Fruit fly (Drosophila melanogaster) whole organism: ENCODE measurements around the gene RIOK1.

ENCODE experiments used
- CG8478 ChIP-seq: fragments of >200 bp; optimal IDR thresholded peaks from 2 replicates; lab custom pipeline; 2018; ENCODE audit warnings: inconsistent platforms
- Dll ChIP-seq: fragments of >200 bp; optimal IDR thresholded peaks from 2 replicates; lab custom pipeline; 2017
- EcR ChIP-seq, 2 experiments: fragments of >200 bp; optimal IDR thresholded peaks; 2 replicates each; lab custom pipeline; 2017; ENCODE audit warnings: missing biosample characterization in 2 of 2, missing genetic modification characterization in 2 of 2, missing genetic modification reagents in 2 of 2
- pan ChIP-seq: fragments of >200 bp; optimal IDR thresholded peaks from 2 replicates; lab custom pipeline; 2017
- psq ChIP-seq: fragments of >200 bp; optimal IDR thresholded peaks from 2 replicates; lab custom pipeline; 2017
- usp ChIP-seq: fragments of >200 bp; optimal IDR thresholded peaks from 2 replicates; lab custom pipeline; 2017; ENCODE audit warnings: missing biosample characterization, missing genetic modification characterization, mixed read lengths

The RIOK1 gene

DNA sequence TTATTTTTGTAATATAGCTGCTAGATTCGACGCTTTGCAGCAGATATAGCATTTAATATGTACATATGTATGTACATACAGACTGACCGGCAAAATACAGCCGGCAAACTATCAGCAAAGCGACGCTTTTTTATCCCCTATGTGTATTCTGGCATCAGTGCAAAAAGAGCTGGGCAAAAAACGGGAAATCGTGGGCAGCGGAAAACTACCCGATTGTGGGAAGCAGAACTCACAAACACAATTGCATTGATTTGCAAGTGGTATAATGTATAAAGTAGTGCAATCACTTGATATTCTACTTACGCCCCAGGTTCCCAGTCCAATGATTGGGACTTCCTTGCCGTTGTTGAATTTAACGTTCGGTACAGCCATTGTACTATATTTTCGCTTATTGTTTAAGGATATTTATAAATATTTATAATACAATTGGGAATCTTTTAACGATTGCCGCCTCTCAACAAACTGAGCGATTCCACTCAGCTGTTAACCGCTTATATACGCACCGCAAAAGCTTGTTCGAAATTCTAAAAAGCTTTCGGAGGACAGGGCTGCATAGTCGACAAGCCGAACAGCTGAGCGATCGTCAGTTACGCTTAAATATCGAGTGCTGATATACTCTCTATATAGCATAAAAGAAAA, 24.9 kb downstream of the RIOK1 start:
- no peak for TF ChIP-seq EcR (GFP tag; optimal IDR thresholded peaks at IDR 0.05; lab: Kevin White, UChicago)
- no peak for TF ChIP-seq CG8478 (lab: Kevin White, UChicago)

DNA sequence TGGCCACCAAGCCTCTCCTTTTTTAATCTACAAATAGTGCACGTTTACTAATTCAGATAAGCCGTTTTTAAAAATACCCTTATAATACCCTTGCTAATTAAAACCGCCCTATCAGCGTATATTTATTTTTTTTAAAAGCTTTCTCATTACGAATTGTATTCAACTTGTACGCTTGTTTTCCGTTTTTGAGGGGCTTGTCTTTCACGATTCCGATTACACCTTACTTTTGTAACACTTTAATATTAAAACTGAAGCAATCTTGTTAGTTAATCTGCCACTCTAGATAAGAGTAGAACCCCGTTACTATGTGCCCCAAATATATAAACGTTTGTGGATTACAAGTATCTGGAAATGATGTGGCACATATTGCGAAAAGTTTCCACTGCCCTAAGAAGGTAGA, 25.5 kb downstream of the RIOK1 start:
- TF ChIP-seq EcR (GFP tag; optimal IDR thresholded peaks at IDR 0.05; lab: Kevin White, UChicago), result no peak

dm6 chr3L:11620001-11620400, 28.3 kb downstream of the RIOK1 start, which contains the start of gene Muc68Ca:
Gene Muc68Ca, minus strand, starts transcription at chr3L:11620101.
- TF ChIP-seq pan, result no peak
- no peak for TF ChIP-seq EcR (GFP tag; optimal IDR thresholded peaks at IDR 0.05; lab: Kevin White, UChicago)
- TF ChIP-seq psq (lab: Kevin White, UChicago), result no peak
- TF ChIP-seq usp, result no peak
- TF ChIP-seq Dll (lab: Kevin White, UChicago), result no peak
- no peak for TF ChIP-seq CG8478 (lab: Kevin White, UChicago)

dm6 chr3L:11609835-11610234, 38.4 kb downstream of the RIOK1 start, which contains the start of gene CG42832:
Gene CG42832, plus strand, starts transcription at chr3L:11610135.
- TF ChIP-seq psq (lab: Kevin White, UChicago), result no peak

- TF ChIP-seq EcR (GFP tag; optimal IDR thresholded peaks at IDR 0.05; lab: Kevin White, UChicago) (no peak), pan (no peak), psq (lab: Kevin White, UChicago) (no peak), Dll (lab: Kevin White, UChicago) (no peak), CG8478 (lab: Kevin White, UChicago) (no peak), usp (no peak)
These were observed 39.0 kb downstream of the RIOK1 start, which contains the start of gene Duba for dm6 chr3L:11609153-11609809. Gene Duba, minus strand, starts transcription at chr3L:11609465.

DNA sequence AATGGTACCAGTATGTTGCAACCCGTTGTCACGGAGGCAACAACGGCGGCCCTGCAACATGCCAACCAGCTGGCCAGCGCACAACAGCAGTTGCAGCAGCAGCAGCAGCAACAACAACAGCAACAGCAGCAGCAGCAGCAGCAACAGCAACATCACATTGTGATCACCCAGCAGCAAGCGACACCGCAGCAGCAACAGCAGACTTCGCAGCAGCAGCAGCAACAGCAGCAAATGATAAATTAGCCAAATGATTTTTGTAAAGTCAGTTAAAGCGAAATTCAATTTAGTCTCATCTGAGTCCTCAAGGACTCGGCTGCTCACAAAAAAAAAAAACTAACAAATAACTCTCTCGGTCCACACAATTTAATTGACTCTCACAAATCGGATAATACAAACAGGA, 44.0 kb downstream of the RIOK1 start:
- TF ChIP-seq EcR (GFP tag; optimal IDR thresholded peaks at IDR 0.05; lab: Kevin White, UChicago) (no peak), usp (no peak), CG8478 (lab: Kevin White, UChicago) (no peak), pan (no peak), Dll (lab: Kevin White, UChicago) (no peak), psq (lab: Kevin White, UChicago) (no peak)

dm6 chr3L:11602040-11602439, 46.2 kb downstream of the RIOK1 start:
- TF ChIP-seq pan (no peak), EcR (GFP tag; optimal IDR thresholded peaks at IDR 0.05; lab: Kevin White, UChicago) (no peak), usp (no peak), psq (lab: Kevin White, UChicago) (no peak), CG8478 (lab: Kevin White, UChicago) (no peak), Dll (lab: Kevin White, UChicago) (no peak)

dm6 chr3L:11601133-11601532, 47.1 kb downstream of the RIOK1 start:
- TF ChIP-seq psq (lab: Kevin White, UChicago) (no peak), usp (no peak), pan (no peak), CG8478 (lab: Kevin White, UChicago) (no peak), Dll (lab: Kevin White, UChicago) (no peak), EcR (GFP tag; optimal IDR thresholded peaks at IDR 0.05; lab: Kevin White, UChicago) (no peak)

DNA sequence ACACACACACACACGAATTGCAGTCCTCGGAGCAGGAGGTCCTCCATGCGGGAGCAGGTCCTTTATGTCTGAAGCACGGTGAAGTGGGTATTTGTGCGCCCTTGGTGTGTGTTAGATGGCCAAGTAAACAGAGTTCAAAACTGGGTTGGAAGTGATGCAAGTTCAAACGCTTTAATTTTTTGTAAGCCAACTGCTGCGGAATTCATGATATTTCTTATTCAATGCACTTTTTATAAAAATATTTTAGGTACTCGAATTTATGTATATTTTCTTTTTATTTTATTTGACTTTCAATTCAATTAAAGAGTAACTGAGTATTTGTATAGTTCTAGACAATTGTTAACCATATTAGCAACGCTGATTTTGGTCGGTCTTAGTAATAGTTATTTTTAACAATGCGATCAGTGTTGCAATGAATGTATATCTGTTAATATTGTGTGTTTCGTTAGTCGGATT, 48.3 kb downstream of the RIOK1 start, which contains the start of the genes CG14137 and CG46394:
Gene CG14137 (minus strand): TSS at position 101 of the 456 bp plus-strand sequence.
Gene CG46394 (plus strand): TSS at position 406 of the 456 bp plus-strand sequence.
- TF ChIP-seq usp (no peak), psq (lab: Kevin White, UChicago) (no peak)

DNA sequence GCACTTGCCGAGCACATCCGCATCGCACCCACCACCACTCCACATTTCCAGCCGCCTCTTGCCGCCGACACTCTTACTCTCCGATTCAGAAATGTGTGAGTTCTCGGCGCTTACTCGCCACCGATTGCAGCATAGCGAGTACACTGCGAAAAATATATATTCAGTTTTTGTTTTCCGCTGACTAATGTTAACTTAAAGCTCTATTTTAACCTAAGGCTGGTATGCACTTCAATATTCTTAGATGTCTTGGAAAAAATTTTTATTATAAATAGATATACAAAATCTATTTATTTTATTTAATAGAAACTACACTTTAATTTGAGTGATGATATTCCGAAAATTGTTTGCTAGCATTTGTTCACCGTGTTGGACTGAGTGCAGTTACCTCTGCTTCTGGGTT, 49.0 kb downstream of the RIOK1 start:
- no peak for TF ChIP-seq psq (lab: Kevin White, UChicago)
- TF ChIP-seq CG8478 (lab: Kevin White, UChicago), result no peak
- no peak for TF ChIP-seq Dll (lab: Kevin White, UChicago)
- no peak for TF ChIP-seq pan
- no peak for TF ChIP-seq EcR (GFP tag; optimal IDR thresholded peaks at IDR 0.05; lab: Kevin White, UChicago)
- no peak for TF ChIP-seq usp

DNA sequence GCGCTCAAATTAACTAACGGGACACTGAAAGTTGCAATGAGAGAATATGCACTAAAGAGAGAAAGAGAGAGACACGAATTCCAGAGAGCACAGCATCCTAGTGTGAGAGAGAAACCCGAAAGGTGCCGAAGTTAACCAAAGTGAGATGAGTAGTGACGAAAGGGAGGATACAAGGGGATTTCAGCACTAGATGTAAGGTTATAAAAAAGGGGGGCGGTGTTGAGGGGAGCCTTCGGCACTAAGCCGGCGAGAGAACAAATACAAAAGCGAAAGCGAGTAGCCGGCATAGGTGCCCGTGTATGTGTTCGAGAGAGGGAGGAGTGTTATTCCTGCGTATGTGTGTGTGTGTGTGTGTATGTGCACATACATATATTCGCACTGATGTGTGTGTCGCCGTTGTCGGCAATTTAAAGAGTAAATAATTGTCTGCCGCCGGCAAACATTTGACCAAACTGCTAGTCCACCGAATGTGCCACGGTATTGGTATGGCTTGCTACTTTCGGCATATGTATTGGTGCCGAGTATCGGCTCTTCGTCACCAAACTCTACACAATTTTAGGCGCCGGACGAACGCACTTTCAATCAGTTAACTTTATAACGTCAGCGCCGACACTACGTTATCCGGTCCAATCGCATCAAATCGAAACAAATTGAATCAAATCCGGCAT, 51.6 kb downstream of the RIOK1 start, which contains the start of gene CG7368:
Gene CG7368 (plus strand): TSS at position 618 of the 668 bp plus-strand sequence.
- TF ChIP-seq CG8478 (lab: Kevin White, UChicago), result no peak
